Worm (Caenorhabditis elegans) whole organism, L4/young adult: ENCODE measurements around the gene F08G12.3.

Experiments used
- W03F9.2 ChIP-seq: fragments of 150-350 bp; optimal IDR thresholded peaks from 2 replicates; lab custom pipeline; 2014; ENCODE audit warnings: missing biosample characterization, missing genetic modification characterization
- dao-5 ChIP-seq: sonication (generic microtip); optimal IDR thresholded peaks from 2 replicates; lab custom pipeline; 2016; ENCODE audit warnings: missing genotype, missing genetic modification characterization, moderate library complexity, missing compliant biosample characterization
- him-1 ChIP-seq: sonication (generic microtip); optimal IDR thresholded peaks from 2 replicates; lab custom pipeline; 2016; ENCODE audit warnings: missing genotype, missing genetic modification reagents, missing genetic modification characterization, missing compliant biosample characterization

F08G12.3 gene

DNA sequence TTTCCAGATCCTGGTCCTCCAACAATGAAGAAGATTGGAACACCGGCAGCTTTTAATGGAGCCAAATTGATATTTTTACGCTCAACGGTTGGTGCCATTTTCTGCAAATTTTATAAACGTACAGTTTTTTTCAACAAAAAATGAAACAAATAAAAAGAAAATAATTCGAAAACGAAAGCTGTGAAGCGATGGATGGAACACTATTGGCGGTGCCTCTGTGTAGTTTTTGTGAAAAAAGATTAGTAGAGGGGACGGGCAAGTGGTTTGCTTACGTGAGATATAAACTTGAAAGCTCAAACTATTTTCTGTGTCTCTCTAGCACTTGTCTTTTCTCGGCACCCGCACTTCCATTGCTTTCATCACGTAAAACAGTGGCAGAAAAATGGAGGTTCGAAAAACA, 12.4 kb upstream of the F08G12.3 start, which contains the start of gene F38B2.4:
F38B2.4 (minus strand) TSS at position 101 of the 400 bp plus-strand sequence.
- TF ChIP-seq him-1 (no peak), W03F9.2 (tag; lab: Kevin White, UChicago) (no peak), dao-5 (tag; lab: Kevin White, UChicago) (no peak)

DNA sequence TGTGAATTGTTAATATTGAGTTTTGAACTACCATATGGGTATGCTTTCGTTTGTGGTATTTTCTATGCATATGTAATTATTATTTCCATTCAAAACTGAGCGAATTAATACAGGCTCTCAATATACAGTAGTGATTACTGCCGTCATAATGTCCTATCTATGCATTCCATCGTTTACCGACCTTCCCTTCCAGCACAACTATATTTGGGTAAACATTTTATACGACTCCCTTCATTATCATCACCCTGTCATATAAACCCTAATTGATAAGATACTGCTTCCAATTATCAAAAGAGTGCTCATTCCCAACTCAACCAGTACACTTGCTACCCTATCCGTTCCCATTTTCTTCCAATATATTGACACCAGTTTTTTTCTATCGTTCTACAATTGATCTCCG, 10.1 kb upstream of the F08G12.3 start:
- TF ChIP-seq him-1 (no peak), W03F9.2 (tag; lab: Kevin White, UChicago) (no peak), dao-5 (tag; lab: Kevin White, UChicago) (no peak)

DNA sequence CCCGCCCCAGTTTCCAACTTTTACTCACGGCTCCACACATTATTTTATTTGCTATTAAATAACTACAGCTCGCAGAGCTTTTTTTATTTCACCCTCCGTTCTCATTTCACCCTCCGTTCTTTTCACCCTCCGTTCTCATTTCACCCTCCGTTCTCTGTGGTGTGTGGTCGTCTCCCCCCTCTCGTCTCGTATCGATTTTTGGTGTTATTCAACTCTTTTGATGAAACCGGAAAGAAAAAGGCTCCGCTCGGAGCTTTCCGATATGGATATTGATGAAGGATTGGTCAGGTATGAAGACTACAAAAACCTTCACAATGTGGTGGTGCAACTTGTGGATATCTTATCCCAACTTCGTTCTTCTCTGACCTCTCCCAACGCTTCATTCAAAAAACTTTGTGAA, 9.5 kb upstream of the F08G12.3 start:
- TF ChIP-seq dao-5 (tag; lab: Kevin White, UChicago) (no peak), him-1 (no peak)

DNA sequence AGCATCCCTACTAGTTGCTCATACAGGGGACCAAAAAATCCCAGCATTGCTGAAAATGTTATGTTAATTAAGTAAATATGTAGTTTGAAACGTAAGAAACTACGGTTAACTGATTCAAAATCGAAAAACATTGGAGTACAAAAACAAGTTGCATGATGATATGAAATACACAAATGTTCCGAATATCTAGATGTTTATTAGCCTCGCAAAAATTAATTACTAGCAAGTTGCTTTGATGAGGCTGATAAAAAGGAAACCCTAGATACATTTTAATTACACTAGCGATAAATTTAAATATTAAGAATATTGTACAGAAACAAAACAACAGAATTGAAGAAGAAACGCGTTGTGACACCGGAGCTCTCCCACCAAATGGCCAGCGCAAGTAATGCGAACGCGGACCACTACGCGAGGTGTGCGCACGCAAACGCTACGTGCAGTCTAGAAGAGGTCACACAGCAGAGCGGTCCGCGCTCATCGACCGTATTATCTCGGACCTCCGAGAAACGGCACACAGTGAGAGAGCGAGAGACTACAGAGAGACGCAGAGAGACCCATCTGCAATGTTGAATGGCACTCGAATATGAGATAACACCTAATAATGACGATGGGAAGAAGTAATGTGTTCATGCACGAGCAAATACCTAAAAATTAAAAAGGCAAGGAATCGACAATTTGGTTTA, 3.2 kb upstream of the F08G12.3 start, which contains the start of gene inx-2:
inx-2 (minus strand) TSS at position 51 of the 683 bp plus-strand sequence.
- TF ChIP-seq him-1 (no peak), dao-5 (tag; lab: Kevin White, UChicago) (no peak), W03F9.2 (tag; lab: Kevin White, UChicago) (no peak)

DNA sequence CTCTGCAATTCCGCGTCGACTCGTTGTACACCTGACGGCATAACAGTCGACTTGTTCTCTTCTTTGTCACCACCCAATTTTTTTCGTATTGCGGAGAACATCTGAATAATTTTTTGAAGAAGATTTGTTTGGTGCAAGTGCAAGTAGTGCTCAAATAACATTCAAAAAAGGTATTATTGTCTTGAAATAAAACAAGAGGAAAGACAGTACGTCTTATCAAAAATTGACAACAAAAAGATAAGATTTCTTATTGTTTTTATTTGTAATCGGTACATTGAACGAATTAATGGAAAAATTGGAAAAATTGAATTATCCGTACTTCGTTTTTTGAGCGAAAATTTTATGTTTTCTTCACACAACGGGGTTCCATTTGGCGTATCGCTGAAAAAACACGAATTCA, 5.7 kb downstream of the F08G12.3 start, which contains the start of gene F08G12.1:
F08G12.1 (minus strand) TSS at position 101 of the 400 bp plus-strand sequence.
- TF ChIP-seq W03F9.2 (tag; lab: Kevin White, UChicago) (no peak), him-1 (no peak), dao-5 (tag; lab: Kevin White, UChicago) (no peak)

DNA sequence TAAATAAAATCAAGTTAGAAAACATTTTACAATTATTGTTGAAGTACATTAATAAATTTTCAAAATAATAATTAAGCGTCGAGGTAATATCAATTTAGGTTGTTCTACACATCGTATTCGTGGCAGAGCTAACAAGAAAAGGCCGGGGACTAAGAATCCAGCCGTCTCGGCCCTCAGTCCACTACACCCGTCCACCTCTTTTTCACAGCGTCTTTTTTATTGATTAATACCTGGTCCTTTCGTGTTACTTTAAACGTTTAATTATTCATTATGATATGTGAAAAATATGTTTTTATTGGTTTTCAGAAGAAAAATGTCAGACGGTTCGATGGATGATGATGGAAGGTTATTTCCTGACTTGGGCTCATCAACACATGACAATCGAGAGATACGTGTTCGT, 7.0 kb downstream of the F08G12.3 start, which contains the start of gene vhl-1:
vhl-1 (plus strand) TSS at position 301 of the 400 bp plus-strand sequence.
- no peak for TF ChIP-seq dao-5 (tag; lab: Kevin White, UChicago)
- TF ChIP-seq W03F9.2 (tag; lab: Kevin White, UChicago), result no peak
- TF ChIP-seq him-1, result no peak

DNA sequence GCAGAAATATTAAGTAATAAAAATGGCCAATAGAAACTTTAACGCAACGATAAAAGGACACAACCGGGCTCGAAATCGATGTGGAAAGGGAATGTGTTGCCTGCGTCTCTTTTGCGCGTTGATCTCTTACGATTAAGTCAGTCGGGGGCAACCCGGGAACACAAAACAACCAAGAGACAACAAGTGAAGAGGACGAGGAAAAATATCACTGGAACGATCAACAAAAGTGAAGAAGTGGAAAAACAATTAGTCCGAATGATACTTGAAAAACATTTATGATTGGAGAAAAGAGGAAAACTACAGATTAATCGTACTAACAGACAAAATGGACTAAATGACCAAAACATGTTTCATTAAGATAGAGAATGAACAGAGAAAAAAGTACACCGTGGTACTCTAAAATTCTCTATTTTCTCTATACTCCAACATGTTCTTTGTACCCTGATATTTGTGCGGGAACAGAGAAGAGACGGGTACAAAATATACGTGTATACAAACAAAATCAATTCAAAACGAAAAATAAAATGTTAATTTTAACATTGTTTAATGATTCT, 10.3 kb downstream of the F08G12.3 start, which contains the start of gene F08G12.5:
F08G12.5 (minus strand) TSS at position 1 of the 554 bp plus-strand sequence.
- TF ChIP-seq dao-5 (tag; lab: Kevin White, UChicago), result no peak
- TF ChIP-seq W03F9.2 (tag; lab: Kevin White, UChicago), result no peak
- TF ChIP-seq him-1, result no peak

DNA sequence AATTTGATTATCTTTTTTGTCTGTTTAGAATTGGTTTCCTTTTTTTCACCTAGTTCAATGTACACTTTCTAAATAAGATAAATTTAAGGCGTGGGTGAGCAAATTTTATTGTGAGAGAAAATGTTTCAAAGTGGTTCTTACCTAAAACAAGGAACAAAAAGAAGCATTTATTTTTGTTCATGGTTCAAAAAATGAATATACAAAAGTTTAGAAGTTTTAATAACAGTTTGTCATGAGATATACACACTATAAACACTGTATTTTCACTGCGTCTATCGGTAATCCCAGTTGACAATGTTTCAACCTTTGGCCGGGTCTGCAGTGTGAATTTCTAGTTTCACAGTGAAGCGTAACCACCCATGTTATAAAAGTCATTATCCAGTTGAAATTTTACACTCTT, 15.3 kb downstream of the F08G12.3 start, which contains the start of gene F08G12.11:
F08G12.11 (minus strand) TSS at position 181 of the 400 bp plus-strand sequence.
- TF ChIP-seq W03F9.2 (tag; lab: Kevin White, UChicago) (no peak), dao-5 (tag; lab: Kevin White, UChicago) (no peak), him-1 (no peak)

DNA sequence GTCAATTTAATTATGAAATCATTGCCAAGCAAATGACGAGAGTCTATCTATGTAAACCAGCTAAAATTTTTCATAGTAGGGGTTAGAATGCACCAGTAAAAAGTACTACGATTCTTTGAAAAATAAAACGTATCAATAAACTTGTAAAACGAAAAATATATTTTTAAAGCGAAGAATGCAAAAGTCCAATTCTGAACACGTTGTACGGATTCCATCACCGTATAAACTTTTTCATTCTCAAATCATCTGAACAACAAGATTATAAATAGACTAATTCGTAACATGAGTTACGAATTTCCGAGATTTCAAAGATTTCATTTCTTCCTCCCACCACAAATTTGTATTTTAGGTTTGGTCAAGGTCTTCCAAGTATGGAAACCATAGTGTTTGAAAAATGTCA, 16.7 kb downstream of the F08G12.3 start, which contains the start of gene nlp-57:
nlp-57 (plus strand) TSS at position 301 of the 400 bp plus-strand sequence.
- TF ChIP-seq W03F9.2 (tag; lab: Kevin White, UChicago) (no peak), dao-5 (tag; lab: Kevin White, UChicago) (no peak), him-1 (no peak)

DNA sequence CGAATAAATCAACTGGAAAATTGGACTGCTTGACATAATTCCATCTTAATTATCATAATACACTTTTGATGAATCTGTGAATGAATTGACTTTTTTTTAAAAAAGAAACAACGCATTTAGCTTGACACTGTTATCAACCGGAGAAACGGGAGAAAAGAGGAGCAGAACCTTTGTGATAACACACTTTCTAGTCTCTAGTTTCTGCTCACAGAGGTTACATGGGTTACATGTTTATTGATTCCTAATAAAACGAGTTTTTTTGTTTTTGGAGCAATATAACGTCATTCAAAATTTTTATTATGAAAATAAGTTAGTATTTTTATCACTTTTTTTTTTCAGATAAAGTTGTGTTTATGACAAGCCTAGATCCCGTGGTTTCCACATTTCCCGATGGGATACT, 17.9 kb downstream of the F08G12.3 start, which contains the start of gene hizr-1:
hizr-1 (plus strand) TSS at position 340 of the 400 bp plus-strand sequence.
- TF ChIP-seq W03F9.2 (tag; lab: Kevin White, UChicago) (no peak), dao-5 (tag; lab: Kevin White, UChicago) (no peak), him-1 (no peak)

DNA sequence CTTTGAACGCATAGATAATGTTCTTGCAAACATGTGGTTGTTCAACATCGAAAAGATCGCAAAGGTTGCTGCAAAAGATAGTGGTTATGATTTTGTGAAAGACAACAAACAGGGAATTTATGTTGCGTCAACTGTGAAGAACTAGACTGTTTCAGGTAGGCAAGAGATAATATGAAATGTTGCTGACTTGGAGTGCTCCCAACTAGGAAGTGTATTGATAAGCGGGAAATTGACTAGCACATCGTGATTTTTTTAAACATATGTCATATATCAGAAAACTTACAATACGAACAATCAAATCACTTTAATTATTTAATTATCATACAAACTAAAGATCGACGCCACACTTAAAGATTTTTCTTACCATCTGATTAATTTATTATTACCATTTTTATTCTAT, 23.2 kb downstream of the F08G12.3 start:
- TF ChIP-seq W03F9.2 (tag; lab: Kevin White, UChicago), result no peak
- TF ChIP-seq dao-5 (tag; lab: Kevin White, UChicago), result no peak
- TF ChIP-seq him-1, result no peak

DNA sequence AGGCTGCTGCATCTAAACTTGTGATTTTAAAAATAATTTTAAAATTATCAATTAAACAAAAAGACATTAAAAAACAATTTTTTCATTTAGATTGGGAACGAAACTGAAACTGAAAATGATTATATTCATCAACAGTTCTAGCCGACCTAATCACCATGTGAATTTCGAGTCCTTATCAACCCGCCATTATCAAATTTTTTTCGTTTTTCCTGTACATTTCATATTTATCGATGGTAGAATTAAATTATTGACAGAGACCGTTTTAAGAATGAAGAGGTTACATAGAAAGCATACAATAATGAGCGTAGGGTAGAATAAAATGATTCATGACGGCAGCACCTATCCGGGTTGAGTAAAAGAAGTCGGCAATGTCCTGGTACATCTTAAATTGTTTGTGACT, 24.2 kb downstream of the F08G12.3 start, which contains the start of gene asm-2:
asm-2 (minus strand) TSS at position 12 of the 400 bp plus-strand sequence.
- TF ChIP-seq him-1 (no peak), dao-5 (tag; lab: Kevin White, UChicago) (no peak), W03F9.2 (tag; lab: Kevin White, UChicago) (no peak)

DNA sequence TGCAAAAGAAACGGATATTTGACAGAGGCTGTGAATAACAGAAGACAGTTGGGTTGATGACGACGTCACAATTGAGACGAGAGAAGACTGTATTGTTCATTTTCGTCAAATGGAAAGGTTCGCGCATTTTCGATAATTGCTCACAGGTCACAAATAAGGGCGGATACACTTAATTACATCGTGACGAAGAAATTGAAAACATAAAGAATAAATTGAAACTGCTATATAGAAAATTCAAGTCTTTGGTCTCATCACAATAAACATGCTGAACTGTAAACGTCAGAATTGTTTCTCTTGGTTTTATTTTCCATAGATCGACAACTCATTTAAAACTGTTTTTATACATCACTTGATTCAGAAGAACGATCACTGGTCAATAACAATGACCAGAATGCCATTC, 26.8 kb downstream of the F08G12.3 start, which contains the start of gene ZK455.5:
ZK455.5 (minus strand) TSS at position 101 of the 400 bp plus-strand sequence.
- TF ChIP-seq W03F9.2 (tag; lab: Kevin White, UChicago), result no peak
- no peak for TF ChIP-seq him-1
- no peak for TF ChIP-seq dao-5 (tag; lab: Kevin White, UChicago)

DNA sequence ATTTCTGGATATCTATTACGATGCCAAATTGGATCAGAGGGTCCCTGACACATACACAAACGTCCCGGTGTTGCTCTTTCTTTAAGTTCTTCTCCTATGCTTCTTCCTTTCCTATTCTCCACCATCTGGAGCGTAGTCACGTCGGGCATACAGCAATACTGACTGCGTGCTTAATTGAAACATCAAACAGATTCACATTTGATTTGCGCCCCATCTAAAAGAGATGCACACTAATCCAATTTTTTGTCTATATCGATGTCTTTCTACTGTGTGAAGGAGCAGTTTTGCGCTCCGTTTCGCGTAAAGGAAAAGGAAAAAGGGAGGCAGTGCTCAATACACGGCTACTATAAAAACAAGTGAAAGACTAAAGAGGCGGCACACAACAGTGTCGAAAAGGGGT, 28.7 kb downstream of the F08G12.3 start:
- TF ChIP-seq W03F9.2 (tag; lab: Kevin White, UChicago), result no peak
- TF ChIP-seq him-1, result no peak
- TF ChIP-seq dao-5 (tag; lab: Kevin White, UChicago), result no peak
